Worm (Caenorhabditis elegans): ENCODE data around the gene sdz-21.

- no peak for TF ChIP-seq lin-13 (GFP tag; optimal IDR thresholded peaks at IDR 0.05)
- no peak for TF ChIP-seq ZK337.2 (GFP tag; IDR thresholded peaks at IDR 0.05)
- TF ChIP-seq ceh-62 (tag; optimal IDR thresholded peaks at IDR 0.05), result no peak
- no peak for TF ChIP-seq hif-1 (tag; optimal IDR thresholded peaks at IDR 0.05)
- no peak for TF ChIP-seq nhr-11 (tag; optimal IDR thresholded peaks at IDR 0.05)
- no peak for TF ChIP-seq snpc-4 (tag; optimal IDR thresholded peaks at IDR 0.05)
- no peak for TF ChIP-seq nhr-10 (tag; optimal IDR thresholded peaks at IDR 0.05)
Observed at ce11 chrIII:5675384-5675984, 18.6 kb upstream of the sdz-21 start.

All from whole organism, L4 larva.